Worm (Caenorhabditis elegans): ENCODE data around the gene K03B4.2.

Gene K03B4.2

DNA sequence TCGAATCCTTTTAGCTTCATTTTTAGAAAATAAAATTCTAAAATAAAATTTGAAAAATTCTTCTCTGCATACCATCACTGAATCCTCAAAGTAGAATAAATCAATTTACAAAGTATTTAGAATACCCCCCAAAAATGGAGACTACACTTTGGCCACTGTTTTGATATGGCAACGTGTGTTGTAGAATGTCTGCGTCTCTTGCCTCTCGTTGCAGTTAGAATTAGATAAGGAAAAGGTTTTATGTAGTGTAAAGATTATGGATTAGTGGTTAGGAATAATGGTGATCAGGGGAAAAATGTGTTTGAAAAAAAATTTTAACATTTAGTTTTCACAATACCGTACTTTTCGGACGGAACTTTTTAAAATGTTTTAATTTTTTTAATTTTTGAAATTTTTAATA is 32.2 kb downstream of the K03B4.2 start, which contains the start of gene prx-6:
prx-6 (minus strand) TSS at position 129 of the 400 bp plus-strand sequence.
- no peak for TF ChIP-seq unc-62 (GFP tag; optimal IDR thresholded peaks at IDR 0.05)

DNA sequence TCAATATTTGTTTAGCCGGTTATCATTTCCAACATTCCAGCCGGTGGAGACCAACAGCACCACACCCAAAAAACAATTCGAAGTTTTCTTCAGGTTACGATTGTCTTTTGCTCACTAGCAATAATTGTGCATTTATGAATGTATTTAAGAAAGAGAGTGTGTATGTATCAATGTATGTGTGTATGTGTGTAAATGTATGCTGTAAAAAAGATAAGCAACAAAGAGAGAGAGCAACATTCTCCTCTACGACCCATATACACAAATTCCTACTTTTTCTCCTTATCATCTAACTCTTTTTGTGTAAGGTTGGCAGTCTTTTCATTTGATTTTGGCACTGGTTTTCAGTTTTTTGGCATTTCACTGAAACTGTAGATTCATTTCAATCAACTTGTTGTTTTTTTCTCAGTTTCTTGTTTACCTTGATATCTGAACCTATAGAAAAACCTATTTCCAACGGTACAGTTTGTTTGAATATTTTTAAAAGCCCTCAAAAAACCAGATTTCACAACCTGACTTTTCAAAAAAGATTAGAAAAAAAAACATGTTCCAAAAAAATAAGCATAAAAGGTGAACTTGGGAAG is 33.2 kb downstream of the K03B4.2 start:
- TF ChIP-seq unc-62 (GFP tag; optimal IDR thresholded peaks at IDR 0.05), result no peak

DNA sequence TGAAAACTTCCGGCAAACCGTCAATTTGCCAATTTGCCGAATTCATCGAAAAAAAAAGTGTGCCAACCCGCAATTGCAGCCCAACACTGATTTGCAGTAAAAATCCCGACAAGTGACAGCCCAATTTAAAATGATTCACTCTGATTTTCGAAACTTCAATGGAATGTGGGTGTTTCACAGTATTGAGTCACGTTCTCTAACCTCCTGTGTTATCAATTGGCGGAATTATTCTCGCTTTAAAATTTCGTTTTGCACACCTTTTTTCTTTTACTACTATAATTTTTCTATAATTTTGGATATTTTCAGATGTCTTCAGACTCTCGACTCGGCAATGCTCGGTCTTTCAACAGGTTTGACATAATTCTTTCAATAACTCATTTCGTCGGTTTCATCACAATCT is 34.5 kb downstream of the K03B4.2 start, which contains the start of gene F39G3.5:
F39G3.5 (plus strand) TSS at position 301 of the 400 bp plus-strand sequence.
- no peak for TF ChIP-seq unc-62 (GFP tag; optimal IDR thresholded peaks at IDR 0.05)

DNA sequence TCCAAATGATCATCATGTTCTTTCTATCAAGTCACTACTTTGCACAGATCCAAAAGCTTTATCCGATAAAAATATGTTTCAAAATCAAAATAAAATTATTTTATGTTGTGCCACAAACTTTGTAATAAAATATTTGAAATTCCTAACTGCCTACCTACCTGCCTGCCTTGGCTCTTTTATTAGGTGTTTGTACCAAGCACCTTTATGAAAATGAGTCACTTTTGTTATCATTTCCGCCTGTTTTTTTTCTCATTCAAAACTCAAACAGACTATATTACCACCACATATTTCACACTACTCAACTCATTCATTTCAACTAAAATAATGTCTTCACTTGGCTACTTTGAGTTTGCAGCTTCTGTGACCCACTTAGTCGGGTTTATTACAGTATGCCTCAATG is 36.7 kb downstream of the K03B4.2 start, which contains the start of gene F39G3.4:
F39G3.4 (plus strand) TSS at position 301 of the 400 bp plus-strand sequence.
- no peak for TF ChIP-seq unc-62 (GFP tag; optimal IDR thresholded peaks at IDR 0.05)

DNA sequence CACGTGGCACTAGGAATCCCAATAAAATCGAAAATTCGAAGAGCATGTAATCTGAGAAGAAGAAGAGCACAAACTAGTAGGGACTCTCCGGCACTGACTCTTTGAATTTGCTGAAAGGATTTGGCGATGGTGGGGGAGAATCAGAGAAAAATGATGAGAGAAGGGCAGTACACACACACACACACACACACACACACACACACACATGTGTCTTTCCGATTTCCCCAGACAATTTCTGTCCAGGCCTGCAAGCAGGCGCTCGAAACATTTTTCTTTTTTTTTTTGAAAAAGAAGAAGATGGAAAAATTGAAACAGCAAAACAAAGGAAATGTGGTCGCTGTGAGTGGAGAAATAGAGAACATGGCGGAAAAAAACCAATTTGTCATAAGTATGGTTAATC is 42.3 kb downstream of the K03B4.2 start, which contains the start of gene tig-2:
tig-2 (minus strand) TSS at position 87 of the 400 bp plus-strand sequence.
- no peak for TF ChIP-seq unc-62 (GFP tag; optimal IDR thresholded peaks at IDR 0.05)

DNA sequence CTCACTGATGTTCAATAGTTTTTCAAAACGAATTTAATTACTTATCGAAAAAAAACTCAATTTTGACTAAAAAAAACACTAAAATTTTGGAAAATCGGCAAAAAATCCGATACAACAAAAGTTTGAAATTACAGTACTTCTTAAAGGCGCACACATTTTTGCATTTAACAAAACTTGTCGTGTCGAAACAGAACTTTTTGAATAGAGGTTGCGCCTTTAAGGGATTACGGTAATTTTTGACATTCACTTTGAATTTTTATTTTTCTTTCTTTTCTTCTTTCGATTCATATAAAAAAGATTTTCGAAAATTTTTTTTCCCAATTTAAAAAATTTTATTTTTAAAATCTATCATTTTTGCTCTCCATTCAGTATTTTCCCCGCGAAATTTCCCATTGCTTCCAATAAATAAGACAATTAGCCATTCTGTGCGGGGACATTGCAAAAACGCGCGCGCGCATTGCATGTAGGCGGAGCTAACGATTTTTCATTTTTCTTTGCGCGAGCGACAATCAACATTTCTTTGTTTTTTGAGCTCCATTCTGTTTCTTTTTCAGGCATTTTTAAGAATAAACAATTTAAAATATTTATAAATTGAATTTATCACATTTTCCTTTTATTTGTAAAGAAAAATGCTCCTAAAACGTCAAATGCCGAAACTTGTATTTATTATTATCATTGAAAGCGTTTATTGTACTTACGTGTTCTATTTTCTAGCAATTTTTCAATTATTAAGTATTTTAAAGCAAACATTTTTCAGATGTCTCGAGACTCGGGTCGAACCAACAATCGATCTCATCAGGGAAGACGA is 43.6 kb downstream of the K03B4.2 start, which contains the start of gene F39G3.3:
F39G3.3 (plus strand) TSS at position 758 of the 808 bp plus-strand sequence.
- no peak for TF ChIP-seq unc-62 (GFP tag; optimal IDR thresholded peaks at IDR 0.05)

DNA sequence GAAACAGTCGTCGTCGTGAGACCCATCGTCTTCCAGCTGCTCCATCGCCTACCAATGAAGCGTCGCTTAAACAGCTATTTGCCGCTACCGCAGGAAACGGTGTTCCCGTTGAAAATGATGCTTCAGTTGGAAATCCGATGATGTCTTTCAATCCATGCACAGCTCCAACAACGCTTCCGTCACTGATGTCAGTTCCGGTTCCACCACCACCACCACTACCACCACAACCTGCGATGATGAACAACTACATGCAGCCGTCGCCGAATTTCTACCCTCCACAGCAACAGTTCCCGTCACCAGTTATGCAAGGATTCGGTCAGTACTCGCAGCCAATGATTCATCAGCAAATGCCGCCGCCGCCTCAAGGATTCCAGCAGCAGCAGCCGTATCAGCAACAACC is 46.2 kb downstream of the K03B4.2 start:
- no peak for TF ChIP-seq unc-62 (GFP tag; optimal IDR thresholded peaks at IDR 0.05)

DNA sequence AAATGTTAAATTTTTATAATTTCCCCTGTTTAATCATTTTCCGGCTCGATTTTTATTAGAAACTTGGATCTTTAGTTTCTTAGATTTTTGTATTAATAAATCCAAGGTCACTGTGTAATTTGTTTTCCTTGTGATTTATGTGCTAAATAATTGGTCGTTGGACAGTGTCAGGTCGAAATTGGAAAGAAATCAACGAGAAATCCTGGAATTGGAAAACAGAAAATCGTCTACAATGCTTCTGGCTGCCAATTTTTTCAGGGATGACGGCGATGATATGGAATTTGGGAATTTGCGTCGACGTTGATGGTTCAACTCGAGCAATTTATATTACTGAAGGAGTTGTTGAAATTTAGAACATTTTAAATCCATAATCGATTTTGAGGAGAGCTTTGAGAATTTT is 46.8 kb downstream of the K03B4.2 start:
- no peak for TF ChIP-seq unc-62 (GFP tag; optimal IDR thresholded peaks at IDR 0.05)

DNA sequence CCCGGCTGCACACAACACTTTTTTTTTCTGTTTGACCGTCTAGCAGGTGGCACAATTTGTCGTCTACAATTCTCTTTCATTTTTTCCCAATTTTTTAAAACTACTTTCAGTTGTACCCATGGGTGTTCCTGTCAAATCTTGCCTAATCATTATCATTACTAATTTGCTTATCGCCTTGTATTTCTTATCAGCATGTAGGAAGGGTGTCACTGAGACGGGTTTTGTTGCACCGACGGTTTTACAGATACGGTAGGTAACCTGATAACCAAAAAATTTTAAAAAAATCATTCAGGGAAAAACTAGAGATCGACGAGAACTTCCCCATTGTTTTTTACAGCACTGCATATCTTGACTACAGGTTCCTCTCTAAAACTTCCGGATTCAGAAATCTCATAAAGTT is 49.9 kb downstream of the K03B4.2 start, which contains the start of gene F39G3.2:
F39G3.2 (plus strand) TSS at position 105 of the 400 bp plus-strand sequence.
- no peak for TF ChIP-seq unc-62 (GFP tag; optimal IDR thresholded peaks at IDR 0.05)

Measured in whole organism, dauer.